ENCODE assay signal across 2 worm cellular contexts in genomic region chrX:196403-196802, ce11.
TF ChIP-seq lines count a peak whose summit lies in the region.

No protein-coding gene starts in this region.

TF ChIP-seq in whole organism, L4 larva, 104 proteins besides CTCF, POLR2A, EP300 and RAD21:
- TF ChIP-seq snpc-1.2 (GFP tag; IDR thresholded peaks at IDR 0.05; lab: Robert Waterston, UW) (no peak), mxl-2 (GFP tag; conservative IDR thresholded peaks at IDR 0.05; lab: Robert Waterston, UW) (no peak), mes-2 (tag; optimal IDR thresholded peaks at IDR 0.05; lab: Kevin White, UChicago; ENCODE audit: poor library complexity, severe bottlenecking) (no peak), ceh-20 (GFP tag; IDR thresholded peaks at IDR 0.05; lab: Robert Waterston, UW) (no peak), dmd-8 (GFP tag; IDR thresholded peaks at IDR 0.05; lab: Robert Waterston, UW) (no peak), set-16 (GFP tag; IDR thresholded peaks at IDR 0.05; lab: Robert Waterston, UW) (peak; percentile 95)

TF ChIP-seq in whole organism, young adult, 124 proteins besides CTCF, POLR2A, EP300 and RAD21:
- TF ChIP-seq zfh-2 (GFP tag; conservative IDR thresholded peaks at IDR 0.05; lab: Robert Waterston, UW) (peak; percentile 76), egrh-3 (GFP tag; IDR thresholded peaks at IDR 0.05; lab: Robert Waterston, UW) (peak; percentile 90), nfyb-1 (GFP tag; IDR thresholded peaks at IDR 0.05; lab: Robert Waterston, UW) (0 out of 2 replicates have a peak, but pooled peaks have one; percentile 22), ceh-79 (tag; optimal IDR thresholded peaks at IDR 0.05; lab: Kevin White, UChicago) (no peak), bed-1 (GFP tag; IDR thresholded peaks at IDR 0.05; lab: Robert Waterston, UW) (0 out of 2 replicates have a peak, but pooled peaks have one; percentile 64)
TF ChIP-seq in whole organism, young adult: peak in this region for 4.
